Worm (Caenorhabditis elegans) whole organism, early embryonic: ENCODE measurements around the gene fbxa-86.

Experiments used
- B0310.2 ChIP-seq: sonication (generic microtip); optimal IDR thresholded peaks from 2 replicates; lab custom pipeline; 2016; ENCODE audit warnings: mild to moderate bottlenecking, missing genetic modification characterization, missing compliant biosample characterization
- F13C5.2 ChIP-seq: sonication (generic microtip); optimal IDR thresholded peaks from 2 replicates; lab custom pipeline; 2017; ENCODE audit warnings: mild to moderate bottlenecking, missing genetic modification characterization, inconsistent platforms, missing compliant biosample characterization
- aly-1 ChIP-seq: sonication (generic microtip); optimal IDR thresholded peaks from 2 replicates; lab custom pipeline; 2016; ENCODE audit warnings: missing genetic modification characterization, missing compliant biosample characterization
- ama-1 ChIP-seq: fragments of 150-350 bp; optimal IDR thresholded peaks from 2 replicates; lab custom pipeline; 2014
- ceh-13 ChIP-seq: fragments of 200-800 bp; sonication (Bioruptor generic); optimal IDR thresholded peaks from 2 replicates; lab custom pipeline; 2018; ENCODE audit warnings: mild to moderate bottlenecking, missing genetic modification characterization, missing compliant biosample characterization
- ceh-36 ChIP-seq: sonication (generic microtip); optimal IDR thresholded peaks from 2 replicates; lab custom pipeline; 2016; ENCODE audit warnings: missing genetic modification characterization, inconsistent platforms, missing compliant biosample characterization
- ets-7 ChIP-seq: sonication (generic microtip); optimal IDR thresholded peaks from 2 replicates; lab custom pipeline; 2016; ENCODE audit warnings: missing genotype, missing genetic modification characterization, missing compliant biosample characterization
- flt-1 ChIP-seq: fragments of 200-800 bp; sonication (Bioruptor generic); IDR thresholded peaks from 2 replicates; pipeline ENCODE4 v1.3.6; 2022; ENCODE audit warnings: missing genetic modification characterization, missing compliant biosample characterization
- hmbx-1 ChIP-seq: sonication (generic microtip); optimal IDR thresholded peaks from 2 replicates; lab custom pipeline; 2016; ENCODE audit warnings: mild to moderate bottlenecking, missing genetic modification characterization, missing compliant biosample characterization
- hmg-4 ChIP-seq: fragments of 200-800 bp; sonication (Bioruptor generic); optimal IDR thresholded peaks from 2 replicates; lab custom pipeline; 2018; ENCODE audit warnings: mild to moderate bottlenecking, missing genetic modification characterization, missing compliant biosample characterization
- hnd-1 ChIP-seq: sonication (generic microtip); optimal IDR thresholded peaks from 2 replicates; lab custom pipeline; 2016; ENCODE audit warnings: missing genetic modification characterization, missing compliant biosample characterization
- pes-1 ChIP-seq: fragments of 200-800 bp; sonication (Bioruptor generic); IDR thresholded peaks from 2 replicates; pipeline ENCODE4 v1.3.6; 2022; ENCODE audit warnings: missing genetic modification reagents, missing genetic modification characterization, missing compliant biosample characterization
- scrt-1 ChIP-seq: fragments of 200-800 bp; sonication (Bioruptor generic); IDR thresholded peaks from 2 replicates; pipeline ENCODE4 v1.3.6; 2022; ENCODE audit warnings: missing genetic modification characterization, missing compliant biosample characterization
- sea-1 ChIP-seq: fragments of 200-800 bp; sonication (Bioruptor generic); conservative IDR thresholded peaks from 2 replicates; pipeline ENCODE4 v1.3.6; 2022; ENCODE audit warnings: missing genetic modification characterization, missing compliant biosample characterization
- tbx-11 ChIP-seq: fragments of 200-800 bp; sonication (Bioruptor generic); IDR thresholded peaks from 2 replicates; pipeline ENCODE4 v1.3.6; 2022; ENCODE audit warnings: missing genetic modification characterization, missing compliant biosample characterization
- tbx-37 ChIP-seq: fragments of 200-800 bp; sonication (Bioruptor generic); conservative IDR thresholded peaks from 2 replicates; pipeline ENCODE4 v1.3.6; 2022; ENCODE audit warnings: missing genetic modification reagents, missing genetic modification characterization, missing compliant biosample characterization
- tra-4 ChIP-seq: sonication (generic microtip); optimal IDR thresholded peaks from 2 replicates; lab custom pipeline; 2017; ENCODE audit warnings: missing genetic modification characterization, missing compliant biosample characterization

The fbxa-86 gene

DNA sequence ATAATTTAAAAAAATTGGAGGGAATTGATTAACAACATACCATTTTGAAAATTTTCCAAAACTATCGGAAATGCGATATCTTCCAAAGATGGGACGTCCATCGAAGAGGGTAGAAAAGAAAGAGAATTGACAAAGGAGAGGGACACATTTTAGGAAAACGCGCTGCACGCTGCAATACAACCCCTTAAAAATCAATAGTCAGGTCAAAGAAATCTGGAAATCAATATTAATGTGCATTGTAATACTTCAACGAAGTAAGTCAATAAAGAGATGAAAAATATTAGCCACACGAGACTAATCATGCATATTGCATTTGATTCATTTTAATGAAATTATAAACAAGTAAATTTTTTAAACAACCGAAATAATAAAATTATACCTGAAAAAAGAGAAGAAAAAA, 31.6 kb upstream of the fbxa-86 start, which contains the start of gene Y9C9A.13:
TSS of gene Y9C9A.13 (minus strand) at position 101 of the 400 bp plus-strand sequence.
- no peak for TF ChIP-seq B0310.2 (tag; lab: Kevin White, UChicago)
- TF ChIP-seq tbx-37, result no peak
- no peak for TF ChIP-seq F13C5.2 (tag; lab: Kevin White, UChicago)
- no peak for TF ChIP-seq flt-1 (GFP tag; lab: Robert Waterston, UW)
- TF ChIP-seq ceh-36, result no peak
- TF ChIP-seq hmg-4 (GFP tag; lab: Kevin White, UChicago), result no peak
- no peak for TF ChIP-seq ets-7 (tag; lab: Kevin White, UChicago)
- no peak for TF ChIP-seq ceh-13 (GFP tag; lab: Kevin White, UChicago)
- TF ChIP-seq hnd-1 (tag; lab: Kevin White, UChicago), result no peak
- no peak for TF ChIP-seq sea-1 (GFP tag; lab: Robert Waterston, UW)
- no peak for TF ChIP-seq hmbx-1 (tag; lab: Kevin White, UChicago)
- TF ChIP-seq pes-1 (GFP tag; lab: Robert Waterston, UW), result no peak
- TF ChIP-seq tbx-11 (GFP tag; lab: Robert Waterston, UW), result no peak
- TF ChIP-seq aly-1 (tag; lab: Kevin White, UChicago), result no peak

DNA sequence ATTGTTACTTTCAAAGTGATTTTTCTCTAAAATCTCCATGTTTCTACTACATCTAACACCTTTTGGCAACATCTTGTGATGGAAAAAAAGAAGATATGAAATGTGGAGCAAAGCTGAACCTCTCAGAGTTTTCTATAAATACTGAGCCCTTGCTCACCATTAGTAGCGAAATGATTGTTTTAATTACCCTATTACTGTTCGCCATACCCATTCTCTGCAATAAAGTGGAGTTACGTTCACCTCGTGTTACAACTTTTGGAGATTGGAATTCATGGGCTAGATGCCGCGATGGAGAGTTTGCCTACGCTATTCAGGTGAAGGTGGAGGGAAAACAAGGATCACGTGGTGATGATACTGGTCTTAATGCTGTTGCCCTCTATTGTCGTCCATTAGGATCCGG, 26.0 kb upstream of the fbxa-86 start, which contains the start of gene txt-3:
TSS of gene txt-3 (plus strand) at position 125 of the 400 bp plus-strand sequence.
- TF ChIP-seq tbx-11 (GFP tag; lab: Robert Waterston, UW), result no peak
- TF ChIP-seq scrt-1 (GFP tag; lab: Robert Waterston, UW), result no peak
- TF ChIP-seq ets-7 (tag; lab: Kevin White, UChicago), result no peak
- TF ChIP-seq aly-1 (tag; lab: Kevin White, UChicago), result no peak
- TF ChIP-seq hmg-4 (GFP tag; lab: Kevin White, UChicago), result no peak
- TF ChIP-seq tra-4 (tag; lab: Kevin White, UChicago), result no peak
- TF ChIP-seq ceh-36, result no peak
- TF ChIP-seq ceh-13 (GFP tag; lab: Kevin White, UChicago), result no peak
- TF ChIP-seq F13C5.2 (tag; lab: Kevin White, UChicago), result no peak
- no peak for TF ChIP-seq B0310.2 (tag; lab: Kevin White, UChicago)
- no peak for TF ChIP-seq flt-1 (GFP tag; lab: Robert Waterston, UW)
- TF ChIP-seq pes-1 (GFP tag; lab: Robert Waterston, UW), result no peak
- TF ChIP-seq tbx-37, result no peak
- TF ChIP-seq hnd-1 (tag; lab: Kevin White, UChicago), result no peak
- no peak for TF ChIP-seq hmbx-1 (tag; lab: Kevin White, UChicago)
- no peak for TF ChIP-seq sea-1 (GFP tag; lab: Robert Waterston, UW)

DNA sequence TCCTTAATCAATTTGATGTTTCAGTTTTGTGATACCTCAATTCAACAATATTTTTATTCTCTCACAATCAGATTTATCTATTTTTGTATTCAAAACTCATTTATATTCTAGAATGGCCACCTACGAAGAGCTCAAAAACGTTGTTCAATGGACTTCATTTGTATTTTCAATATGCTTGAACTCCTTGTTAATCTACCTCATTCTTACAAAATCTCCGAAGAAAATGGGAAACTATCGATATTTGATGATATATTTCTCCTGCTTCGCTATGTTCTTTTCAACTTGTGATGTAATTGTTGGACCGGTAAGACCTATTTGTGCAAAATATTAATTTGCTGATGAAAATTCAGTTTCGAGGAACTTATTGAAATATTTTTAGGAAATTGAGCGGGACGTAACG, 22.8 kb upstream of the fbxa-86 start, which contains the start of gene str-164:
TSS of gene str-164 (plus strand) at position 113 of the 400 bp plus-strand sequence.
- no peak for TF ChIP-seq tbx-37

DNA sequence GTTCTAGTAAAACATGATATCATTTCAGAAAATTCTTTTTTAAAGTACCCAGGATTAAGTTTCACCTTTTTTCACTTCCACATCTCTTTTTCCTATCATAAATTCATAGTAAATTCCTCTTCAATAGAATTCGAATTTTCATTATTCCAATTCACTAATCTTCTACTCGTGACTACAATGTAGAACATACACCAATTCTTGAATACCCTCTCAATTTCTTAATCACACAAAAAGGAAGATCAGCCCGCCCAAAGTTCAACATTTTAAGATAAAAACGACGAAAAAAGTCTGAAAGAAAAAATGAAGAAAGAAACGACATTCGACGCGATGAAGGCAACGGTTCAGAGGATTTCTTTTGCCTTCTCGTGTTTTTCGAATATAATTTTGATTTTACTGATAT, 16.1 kb upstream of the fbxa-86 start, which contains the start of gene str-163:
TSS of gene str-163 (plus strand) at position 301 of the 400 bp plus-strand sequence.
- TF ChIP-seq ama-1 (lab: Kevin White, UChicago) (no peak), ets-7 (tag; lab: Kevin White, UChicago) (no peak), sea-1 (GFP tag; lab: Robert Waterston, UW) (no peak), scrt-1 (GFP tag; lab: Robert Waterston, UW) (no peak), hmg-4 (GFP tag; lab: Kevin White, UChicago) (no peak), pes-1 (GFP tag; lab: Robert Waterston, UW) (no peak), ceh-13 (GFP tag; lab: Kevin White, UChicago) (no peak), tbx-37 (no peak), aly-1 (tag; lab: Kevin White, UChicago) (no peak), hmbx-1 (tag; lab: Kevin White, UChicago) (no peak), tbx-11 (GFP tag; lab: Robert Waterston, UW) (no peak), hnd-1 (tag; lab: Kevin White, UChicago) (no peak), tra-4 (tag; lab: Kevin White, UChicago) (no peak), flt-1 (GFP tag; lab: Robert Waterston, UW) (no peak), B0310.2 (tag; lab: Kevin White, UChicago) (no peak), F13C5.2 (tag; lab: Kevin White, UChicago) (no peak), ceh-36 (no peak)

DNA sequence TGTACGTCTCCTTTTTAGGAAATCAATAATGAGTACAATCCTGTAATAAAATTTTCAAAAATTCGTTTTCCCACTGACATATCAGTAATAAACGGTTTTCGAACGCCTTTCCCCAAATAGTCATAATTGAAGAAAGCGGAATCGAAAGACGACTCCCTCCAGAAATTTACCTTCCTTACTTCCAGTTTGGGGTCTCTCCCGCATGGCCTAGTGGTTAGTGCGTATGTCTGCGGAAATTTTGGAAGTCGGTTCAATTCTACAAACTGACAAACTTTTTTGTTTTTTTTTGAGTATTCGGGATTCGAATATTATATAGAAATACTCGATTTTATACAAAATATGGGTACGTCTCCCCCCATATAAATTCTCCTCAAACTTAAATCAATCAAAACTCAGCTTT, 11.9 kb upstream of the fbxa-86 start:
- peak; percentile 77 for TF ChIP-seq flt-1 (GFP tag; lab: Robert Waterston, UW)

DNA sequence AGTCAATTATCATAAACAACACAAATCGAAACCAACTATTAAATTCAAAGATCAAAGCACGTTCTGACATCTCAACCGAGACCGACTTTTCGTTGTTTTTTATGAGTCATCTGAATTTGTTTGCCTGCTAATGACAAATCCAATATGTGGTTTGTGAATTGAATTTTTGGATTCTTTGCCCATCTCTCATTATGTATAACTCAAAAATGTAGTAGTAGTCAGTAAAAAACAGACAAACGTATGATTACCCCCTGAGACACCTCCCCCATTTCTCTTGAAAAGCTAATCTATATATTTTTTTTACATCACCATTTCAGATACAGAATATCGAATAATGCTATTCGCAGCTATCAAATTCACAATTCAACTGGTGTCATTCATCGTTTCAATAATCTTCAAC, 8.0 kb upstream of the fbxa-86 start, which contains the start of gene str-169:
TSS of gene str-169 (plus strand) at position 301 of the 400 bp plus-strand sequence.
- no peak for TF ChIP-seq pes-1 (GFP tag; lab: Robert Waterston, UW)
- TF ChIP-seq tbx-37, result no peak
- TF ChIP-seq aly-1 (tag; lab: Kevin White, UChicago), result no peak
- no peak for TF ChIP-seq sea-1 (GFP tag; lab: Robert Waterston, UW)
- no peak for TF ChIP-seq flt-1 (GFP tag; lab: Robert Waterston, UW)
- TF ChIP-seq ama-1 (lab: Kevin White, UChicago), result no peak
- no peak for TF ChIP-seq hmg-4 (GFP tag; lab: Kevin White, UChicago)
- TF ChIP-seq scrt-1 (GFP tag; lab: Robert Waterston, UW), result no peak
- TF ChIP-seq ets-7 (tag; lab: Kevin White, UChicago), result no peak
- no peak for TF ChIP-seq B0310.2 (tag; lab: Kevin White, UChicago)
- TF ChIP-seq tbx-11 (GFP tag; lab: Robert Waterston, UW), result no peak
- no peak for TF ChIP-seq tra-4 (tag; lab: Kevin White, UChicago)
- no peak for TF ChIP-seq ceh-13 (GFP tag; lab: Kevin White, UChicago)
- no peak for TF ChIP-seq ceh-36
- no peak for TF ChIP-seq hmbx-1 (tag; lab: Kevin White, UChicago)

DNA sequence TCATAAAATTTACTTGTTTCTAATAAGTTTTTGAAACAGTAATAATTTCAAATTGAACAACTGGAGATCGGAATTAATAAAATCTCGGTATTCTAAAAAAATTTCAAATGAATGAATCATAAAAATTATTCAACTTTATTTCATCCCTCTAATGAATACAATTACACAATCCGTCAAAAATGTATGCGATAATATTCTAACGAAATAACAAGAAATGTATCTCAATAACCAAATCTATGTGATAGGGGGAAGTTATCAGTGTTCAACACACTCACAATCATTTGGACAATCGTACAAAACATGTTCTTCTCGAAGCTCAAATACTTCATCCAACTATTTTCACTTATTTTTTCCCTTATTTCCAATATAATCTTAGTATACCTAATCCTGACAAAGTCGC, 3.9 kb upstream of the fbxa-86 start, which contains the start of gene Y9C9A.5:
TSS of gene Y9C9A.5 (plus strand) at position 301 of the 400 bp plus-strand sequence.
- TF ChIP-seq ets-7 (tag; lab: Kevin White, UChicago), result no peak
- TF ChIP-seq scrt-1 (GFP tag; lab: Robert Waterston, UW), result no peak
- TF ChIP-seq flt-1 (GFP tag; lab: Robert Waterston, UW), result no peak
- no peak for TF ChIP-seq hnd-1 (tag; lab: Kevin White, UChicago)
- TF ChIP-seq B0310.2 (tag; lab: Kevin White, UChicago), result no peak
